Fruit fly (Drosophila melanogaster) whole organism, embryonic: Measurements from ENCODE around the gene CG43203.

Experiments used
- HLHmδ ChIP-seq: fragments of 200-800 bp; sonication (Bioruptor generic); optimal IDR thresholded peaks from 2 replicates; lab custom pipeline; 2018; ENCODE audit warnings: missing biosample characterization, mild to moderate bottlenecking, missing genetic modification characterization, moderate library complexity
- ato ChIP-seq: fragments of 200-800 bp; sonication (Bioruptor generic); IDR thresholded peaks from 2 replicates; pipeline ENCODE4 v1.3.6; 2022; ENCODE audit warnings: missing biosample characterization, missing genetic modification characterization; ENCODE audit not compliant: partially characterized antibody
- lmd ChIP-seq: fragments of 200-800 bp; sonication (Bioruptor generic); IDR thresholded peaks from 2 replicates; pipeline ENCODE4 v1.3.6; 2022; ENCODE audit warnings: missing biosample characterization, missing genetic modification characterization

- TF ChIP-seq ato (GFP tag; lab: Robert Waterston, UW) = no peak
- TF ChIP-seq lmd = no peak
- TF ChIP-seq HLHmδ = no peak
These were observed 35.4 kb upstream of the CG43203 start for dm6 chr3R:19318452-19318851.
